Worm (Caenorhabditis elegans) whole organism, L4 larva: ENCODE measurements around the gene W10C4.1.
"Not testable (repeated sequence)": the region's sequence is repeated elsewhere in the genome, so short reads cannot be mapped to it uniquely, and the experiment has no call there.

Experiments
- F26F4.8 ChIP-seq: fragments of 200-800 bp; sonication (Bioruptor generic); conservative IDR thresholded peaks from 2 replicates; pipeline ENCODE4 v1.3.6; 2022; ENCODE audit warnings: missing genetic modification characterization, missing compliant biosample characterization
- T20F7.1 ChIP-seq: fragments of 200-800 bp; sonication (Bioruptor generic); optimal IDR thresholded peaks from 2 replicates; lab custom pipeline; 2018; ENCODE audit warnings: mild to moderate bottlenecking, missing genetic modification characterization, missing compliant biosample characterization
- Y105C5A.15 ChIP-seq: fragments of 200-800 bp; sonication (Bioruptor generic); IDR thresholded peaks from 2 replicates; pipeline ENCODE4 v1.3.6; 2022; ENCODE audit warnings: missing genetic modification characterization, missing compliant biosample characterization
- Y48G9A.11 ChIP-seq: fragments of 200-800 bp; sonication (Bioruptor generic); IDR thresholded peaks from 2 replicates; pipeline ENCODE4 v1.3.6; 2022; ENCODE audit warnings: missing genetic modification reagents, missing genetic modification characterization, missing compliant biosample characterization
- Y75B8A.6 ChIP-seq: fragments of 200-800 bp; sonication (Bioruptor generic); IDR thresholded peaks from 2 replicates; pipeline ENCODE4 v1.3.6; 2022; ENCODE audit warnings: missing genetic modification reagents, missing genetic modification characterization, missing compliant biosample characterization
- arid-1 ChIP-seq: fragments of 200-800 bp; sonication (Bioruptor generic); conservative IDR thresholded peaks from 2 replicates; pipeline ENCODE4 v1.3.6; 2022; ENCODE audit warnings: missing genetic modification reagents, missing genetic modification characterization, missing compliant biosample characterization
- ceh-28 ChIP-seq: fragments of 150-350 bp; optimal IDR thresholded peaks from 2 replicates; lab custom pipeline; 2014; ENCODE audit warnings: missing biosample characterization, missing genetic modification reagents, missing genetic modification characterization
- ces-1 ChIP-seq: fragments of 150-350 bp; sonication (generic microtip); optimal IDR thresholded peaks from 4 replicates; lab custom pipeline; 2014; ENCODE audit warnings: missing biosample characterization, missing genetic modification reagents, missing genetic modification characterization
- cey-2 ChIP-seq: sonication (generic microtip); optimal IDR thresholded peaks from 3 replicates; lab custom pipeline; 2017; ENCODE audit warnings: missing genetic modification characterization, mild to moderate bottlenecking, missing compliant biosample characterization, antibody characterized with exemption, borderline replicate concordance; ENCODE audit not compliant: insufficient read depth
- ctbp-1 ChIP-seq: fragments of 200-800 bp; sonication (Bioruptor generic); IDR thresholded peaks from 2 replicates; pipeline ENCODE4 v1.3.6; 2022; ENCODE audit warnings: missing genetic modification reagents, missing genetic modification characterization, missing compliant biosample characterization
- daf-19 ChIP-seq: fragments of 200-800 bp; sonication (Bioruptor generic); conservative IDR thresholded peaks from 2 replicates; pipeline ENCODE4 v1.3.6; 2022; ENCODE audit warnings: missing genetic modification characterization, missing compliant biosample characterization
- daf-8 ChIP-seq: fragments of 200-800 bp; sonication (Bioruptor generic); IDR thresholded peaks from 2 replicates; pipeline ENCODE4 v1.3.6; 2022; ENCODE audit warnings: missing genetic modification characterization, missing compliant biosample characterization
- dmd-8 ChIP-seq: fragments of 200-800 bp; sonication (Bioruptor generic); IDR thresholded peaks from 2 replicates; pipeline ENCODE4 v1.3.6; 2022; ENCODE audit warnings: missing genetic modification characterization, missing compliant biosample characterization
- dmd-9 ChIP-seq: fragments of 200-800 bp; sonication (Bioruptor generic); IDR thresholded peaks from 2 replicates; pipeline ENCODE4 v1.3.6; 2022; ENCODE audit warnings: missing genetic modification reagents, missing genetic modification characterization, missing compliant biosample characterization
- egl-43 ChIP-seq: fragments of 200-800 bp; sonication (Bioruptor generic); IDR thresholded peaks from 2 replicates; pipeline ENCODE4 v1.3.6; 2022; ENCODE audit warnings: missing genetic modification reagents, missing genetic modification characterization, missing compliant biosample characterization
- fkh-10 ChIP-seq: fragments of 150-350 bp; optimal IDR thresholded peaks from 2 replicates; lab custom pipeline; 2014; ENCODE audit warnings: missing biosample characterization, missing genetic modification reagents, missing genetic modification characterization
- hlh-30 ChIP-seq: sonication (generic microtip); optimal IDR thresholded peaks from 2 replicates; lab custom pipeline; 2017; ENCODE audit warnings: antibody characterized with exemption, mild to moderate bottlenecking, missing genetic modification characterization, missing compliant biosample characterization; ENCODE audit not compliant: insufficient read depth
- lim-7 ChIP-seq: fragments of 200-800 bp; sonication (Bioruptor generic); IDR thresholded peaks from 2 replicates; pipeline ENCODE4 v1.3.6; 2022; ENCODE audit warnings: missing genetic modification characterization, missing compliant biosample characterization
- lin-29 ChIP-seq: fragments of 200-800 bp; sonication (Bioruptor generic); IDR thresholded peaks from 2 replicates; pipeline ENCODE4 v1.3.6; 2022; ENCODE audit warnings: missing genetic modification reagents, missing genetic modification characterization, missing compliant biosample characterization
- lin-38 ChIP-seq: fragments of 200-800 bp; sonication (Bioruptor generic); IDR thresholded peaks from 2 replicates; pipeline ENCODE4 v1.3.6; 2022; ENCODE audit warnings: missing genetic modification reagents, missing genetic modification characterization, missing compliant biosample characterization
- mdt-29 ChIP-seq: fragments of 200-800 bp; sonication (Bioruptor generic); IDR thresholded peaks from 2 replicates; pipeline ENCODE4 v1.3.6; 2022; ENCODE audit warnings: missing genetic modification reagents, missing genetic modification characterization, missing compliant biosample characterization
- mxl-2 ChIP-seq: fragments of 200-800 bp; sonication (Bioruptor generic); conservative IDR thresholded peaks from 2 replicates; pipeline ENCODE4 v1.3.6; 2022; ENCODE audit warnings: missing genetic modification reagents, missing genetic modification characterization, missing compliant biosample characterization
- mxl-3 ChIP-seq: fragments of 200-800 bp; sonication (Bioruptor generic); optimal IDR thresholded peaks from 2 replicates; lab custom pipeline; 2018; ENCODE audit warnings: mild to moderate bottlenecking, missing genetic modification characterization, missing compliant biosample characterization
- nhr-28 ChIP-seq: fragments of 150-350 bp; optimal IDR thresholded peaks from 2 replicates; lab custom pipeline; 2014; ENCODE audit warnings: missing biosample characterization, missing genetic modification characterization
- nhr-77 ChIP-seq: fragments of 150-350 bp; optimal IDR thresholded peaks from 2 replicates; lab custom pipeline; 2014; ENCODE audit warnings: missing biosample characterization, missing genetic modification characterization
- pha-4 ChIP-seq, 2 experiments: fragments of 150-350 bp in 1 of 2; fragments of 200-800 bp in 1 of 2; sonication (Bioruptor generic) in 1 of 2; IDR thresholded peaks in 1 of 2; optimal IDR thresholded peaks in 1 of 2; 2 replicates each; pipeline versions ENCODE4 v1.3.6 to Lab custom; 2014 to 2022; ENCODE audit warnings: missing genetic modification characterization in 2 of 2, missing genetic modification reagents in 2 of 2, missing biosample characterization in 1 of 2, missing compliant biosample characterization in 1 of 2
- php-3 ChIP-seq: fragments of 200-800 bp; sonication (Bioruptor generic); IDR thresholded peaks from 2 replicates; pipeline ENCODE4 v1.3.6; 2022; ENCODE audit warnings: missing genetic modification reagents, missing genetic modification characterization, missing compliant biosample characterization
- pqm-1 ChIP-seq: sonication (generic microtip); optimal IDR thresholded peaks from 2 replicates; lab custom pipeline; 2017; ENCODE audit warnings: missing biosample characterization, missing genetic modification characterization
- saeg-2 ChIP-seq: fragments of 200-800 bp; sonication (Bioruptor generic); IDR thresholded peaks from 2 replicates; pipeline ENCODE4 v1.3.6; 2022; ENCODE audit warnings: missing genetic modification reagents, missing genetic modification characterization, missing compliant biosample characterization
- set-16 ChIP-seq: fragments of 200-800 bp; sonication (Bioruptor generic); IDR thresholded peaks from 2 replicates; pipeline ENCODE4 v1.3.6; 2022; ENCODE audit warnings: missing genetic modification reagents, missing genetic modification characterization, missing compliant biosample characterization
- snpc-4 ChIP-seq: fragments of 150-350 bp; optimal IDR thresholded peaks from 2 replicates; lab custom pipeline; 2014; ENCODE audit warnings: missing biosample characterization, missing genetic modification characterization
- tra-1 ChIP-seq: fragments of 200-800 bp; sonication (Bioruptor generic); IDR thresholded peaks from 2 replicates; pipeline ENCODE4 v1.3.6; 2022; ENCODE audit warnings: missing genetic modification reagents, missing genetic modification characterization, missing compliant biosample characterization

W10C4.1 gene

DNA sequence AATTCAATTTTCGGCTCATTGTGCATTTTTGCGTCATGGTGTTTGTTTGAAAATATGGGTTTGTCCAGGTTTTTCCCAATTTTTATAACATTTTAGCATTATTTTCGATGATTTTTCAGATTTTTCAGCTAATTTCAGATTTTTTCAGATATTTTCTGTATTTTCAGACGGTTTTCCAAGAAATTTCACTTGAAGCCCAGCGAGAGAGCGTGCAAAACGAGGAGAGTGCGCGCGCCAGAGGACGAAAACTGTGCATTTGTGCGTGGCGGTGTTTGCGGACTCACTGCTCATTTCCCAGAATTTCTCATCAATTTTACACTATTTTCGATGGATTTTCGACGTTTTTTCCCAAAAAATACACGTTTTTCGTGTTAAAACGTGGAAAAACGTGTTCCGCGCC lies 28.2 kb upstream of the W10C4.1 start (continued):
- TF ChIP-seq Y75B8A.6 (no peak), daf-19 (GFP tag; lab: Robert Waterston, UW) (no peak)

DNA sequence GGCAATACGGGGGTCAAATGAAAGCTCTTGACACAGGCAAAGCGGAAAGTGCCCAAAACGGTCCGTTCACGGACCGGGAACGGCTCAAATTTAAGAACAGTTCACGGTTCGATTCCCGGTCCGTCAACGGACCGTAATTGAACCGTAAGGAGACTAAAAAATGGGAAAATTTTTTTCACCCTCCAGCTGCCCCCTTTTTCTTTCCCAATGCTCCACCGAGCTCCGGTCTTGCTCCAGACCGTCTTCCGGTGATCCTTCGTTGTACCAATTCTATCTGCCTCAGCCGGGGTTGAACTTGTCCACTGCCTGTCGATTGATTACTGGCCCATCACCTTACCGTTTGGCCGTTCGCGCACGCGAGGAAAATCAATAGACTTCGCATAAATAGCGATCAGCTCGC lies 26.0 kb upstream of the W10C4.1 start:
- TF ChIP-seq lin-38 (peak; percentile 71), Y105C5A.15 (GFP tag; lab: Robert Waterston, UW) (peak; percentile 58; the same call in 1 of the 2 replicates), mxl-2 (0 out of 2 replicates have a peak, but pooled peaks have one; percentile 34), tra-1 (GFP tag; lab: Robert Waterston, UW) (0 out of 2 replicates have a peak, but pooled peaks have one; percentile 18), egl-43 (GFP tag; lab: Robert Waterston, UW) (peak; percentile 81), arid-1 (GFP tag; lab: Robert Waterston, UW) (0 out of 2 replicates have a peak, but pooled peaks have one; percentile 17), dmd-8 (GFP tag; lab: Robert Waterston, UW) (peak; percentile 84), F26F4.8 (GFP tag; lab: Robert Waterston, UW) (0 out of 2 replicates have a peak, but pooled peaks have one; percentile 49), mdt-29 (GFP tag; lab: Robert Waterston, UW) (0 out of 2 replicates have a peak, but pooled peaks have one; percentile 46), set-16 (peak; percentile 39), Y48G9A.11 (GFP tag; lab: Robert Waterston, UW) (peak; percentile 72), lim-7 (0 out of 2 replicates have a peak, but pooled peaks have one; percentile 48), ctbp-1 (GFP tag; lab: Robert Waterston, UW) (0 out of 2 replicates have a peak, but pooled peaks have one; percentile 45), php-3 (GFP tag; lab: Robert Waterston, UW) (peak; percentile 63; the same call in 1 of the 2 replicates), pha-4 (GFP tag; IDR thresholded peaks at IDR 0.05; lab: Robert Waterston, UW) (peak; percentile 76; the same call in 1 of the 2 replicates)
- TF ChIP-seq pha-4 (tag; optimal IDR thresholded peaks at IDR 0.05; lab: Kevin White, UChicago), result not testable (repeated sequence)

DNA sequence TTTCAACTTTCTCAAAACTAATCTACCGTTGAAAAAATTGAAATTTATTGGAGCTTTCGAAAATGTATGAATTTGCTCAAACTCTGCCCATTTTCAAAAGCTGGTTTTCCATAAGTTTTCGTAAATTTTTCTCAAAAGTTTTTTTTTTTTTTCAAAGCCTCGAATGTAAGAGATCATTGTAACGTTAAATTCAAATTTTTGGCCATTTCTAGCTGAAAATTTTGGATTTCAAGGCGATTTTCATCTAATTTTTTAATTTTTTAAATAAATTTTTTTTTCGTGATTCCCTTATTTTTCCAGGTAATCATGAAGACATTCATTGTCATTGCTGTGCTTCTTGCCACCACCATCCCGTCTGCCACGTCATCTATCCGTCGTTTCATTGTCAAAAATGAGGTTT lies 23.2 kb upstream of the W10C4.1 start, which contains the start of gene hpo-38:
TSS of gene hpo-38 (plus strand) at position 301 of the 400 bp plus-strand sequence.
- TF ChIP-seq snpc-4 (no peak), Y75B8A.6 (no peak), fkh-10 (GFP tag; lab: Kevin White, UChicago) (no peak), set-16 (no peak), hlh-30 (no peak), ceh-28 (tag; lab: Kevin White, UChicago) (no peak), pqm-1 (tag; lab: Kevin White, UChicago) (no peak), nhr-28 (no peak), mxl-3 (GFP tag; lab: Kevin White, UChicago) (no peak), daf-8 (no peak), cey-2 (tag; lab: Kevin White, UChicago) (no peak), saeg-2 (GFP tag; lab: Robert Waterston, UW) (no peak), ces-1 (GFP tag; lab: Kevin White, UChicago) (no peak), dmd-8 (GFP tag; lab: Robert Waterston, UW) (no peak), dmd-9 (GFP tag; lab: Robert Waterston, UW) (no peak), Y48G9A.11 (GFP tag; lab: Robert Waterston, UW) (no peak), arid-1 (GFP tag; lab: Robert Waterston, UW) (no peak), T20F7.1 (GFP tag; lab: Kevin White, UChicago) (no peak)

DNA sequence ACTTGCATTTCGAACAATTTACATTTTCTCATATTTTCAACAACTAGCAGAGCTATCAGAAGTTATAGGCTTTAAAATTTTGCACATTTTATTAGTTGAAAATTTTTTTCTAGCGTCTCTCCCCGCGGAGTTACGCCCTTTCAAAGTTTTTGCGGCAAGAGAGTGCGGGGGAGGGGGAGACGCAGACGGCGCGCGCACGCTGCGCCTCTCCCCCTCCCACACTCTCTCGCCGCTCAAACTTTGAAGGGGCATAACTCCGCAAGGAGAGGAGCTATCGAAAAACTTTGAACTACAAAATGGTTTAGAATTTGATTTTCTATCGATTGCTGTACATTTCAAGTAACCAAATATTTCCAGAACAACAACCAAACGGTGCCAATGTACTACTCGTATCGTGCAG lies 20.1 kb upstream of the W10C4.1 start:
- TF ChIP-seq lin-29 (GFP tag; lab: Robert Waterston, UW) (no peak), mdt-29 (GFP tag; lab: Robert Waterston, UW) (no peak), set-16 (peak; percentile 82)
- TF ChIP-seq, all 104 proteins: peak for 1

DNA sequence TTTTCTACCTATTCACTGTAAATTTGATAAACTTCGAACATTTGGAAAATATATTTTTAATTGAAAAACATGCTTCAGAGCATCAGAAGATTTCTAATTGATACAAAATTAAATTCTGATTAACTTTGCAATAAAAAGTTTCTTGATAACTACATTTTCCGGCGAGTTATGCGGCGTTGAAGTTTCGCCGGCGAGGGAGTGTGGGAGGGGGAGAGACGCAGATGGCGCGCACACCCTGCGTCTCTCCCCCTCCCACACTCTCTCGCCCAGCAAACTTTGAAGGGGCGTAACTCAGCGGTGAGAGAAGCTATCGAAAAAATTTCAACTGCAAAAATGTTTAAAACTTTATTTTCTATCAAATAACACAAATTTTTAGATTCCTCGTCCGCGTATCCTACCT lies 15.6 kb upstream of the W10C4.1 start:
- TF ChIP-seq nhr-77 (tag; lab: Kevin White, UChicago) (no peak), set-16 (peak; percentile 62)
